Worm (Caenorhabditis elegans) whole organism, L2 larva: ENCODE data around the gene npr-7.

Experiments used
- ZK546.5 ChIP-seq: sonication (generic microtip); optimal IDR thresholded peaks from 2 replicates; lab custom pipeline; 2017; ENCODE audit warnings: missing biosample characterization, missing genetic modification characterization
- alr-1 ChIP-seq: fragments of 150-350 bp; optimal IDR thresholded peaks from 2 replicates; lab custom pipeline; 2014; ENCODE audit warnings: missing biosample characterization, missing genetic modification characterization
- ama-1 ChIP-seq: fragments of 150-350 bp; optimal IDR thresholded peaks from 2 replicates; lab custom pipeline; 2018; ENCODE audit warnings: inconsistent platforms
- ceh-82 ChIP-seq: fragments of 150-350 bp; optimal IDR thresholded peaks from 2 replicates; lab custom pipeline; 2014; ENCODE audit warnings: missing biosample characterization, missing genetic modification characterization
- dmd-4 ChIP-seq: sonication (generic microtip); optimal IDR thresholded peaks from 2 replicates; lab custom pipeline; 2017; ENCODE audit warnings: missing biosample characterization, missing genetic modification characterization
- egl-27 ChIP-seq: sonication (generic microtip); optimal IDR thresholded peaks from 3 replicates; lab custom pipeline; 2017; ENCODE audit warnings: missing biosample characterization, missing genetic modification reagents, missing genetic modification characterization
- lin-11 ChIP-seq: fragments of 150-350 bp; sonication (generic microtip); optimal IDR thresholded peaks from 2 replicates; lab custom pipeline; 2014; ENCODE audit warnings: missing biosample characterization, missing genetic modification characterization, inconsistent platforms, mixed read lengths
- lin-13 ChIP-seq: fragments of 150-350 bp; optimal IDR thresholded peaks from 2 replicates; lab custom pipeline; 2014; ENCODE audit warnings: missing biosample characterization, missing genetic modification reagents, missing genetic modification characterization
- lin-39 ChIP-seq: fragments of 150-350 bp; optimal IDR thresholded peaks from 2 replicates; lab custom pipeline; 2014; ENCODE audit warnings: missing biosample characterization, missing genetic modification reagents, missing genetic modification characterization
- skn-1 ChIP-seq: sonication (generic microtip); optimal IDR thresholded peaks from 2 replicates; lab custom pipeline; 2017; ENCODE audit warnings: missing biosample characterization, missing genetic modification characterization
- snpc-4 ChIP-seq: fragments of 150-350 bp; optimal IDR thresholded peaks from 2 replicates; lab custom pipeline; 2014; ENCODE audit warnings: missing biosample characterization, missing genetic modification characterization
- zag-1 ChIP-seq: fragments of 150-350 bp; optimal IDR thresholded peaks from 2 replicates; lab custom pipeline; 2014; ENCODE audit warnings: missing biosample characterization, missing genetic modification characterization
- ztf-11 ChIP-seq: sonication (generic microtip); optimal IDR thresholded peaks from 2 replicates; lab custom pipeline; 2017; ENCODE audit warnings: missing biosample characterization, missing genetic modification characterization

DNA sequence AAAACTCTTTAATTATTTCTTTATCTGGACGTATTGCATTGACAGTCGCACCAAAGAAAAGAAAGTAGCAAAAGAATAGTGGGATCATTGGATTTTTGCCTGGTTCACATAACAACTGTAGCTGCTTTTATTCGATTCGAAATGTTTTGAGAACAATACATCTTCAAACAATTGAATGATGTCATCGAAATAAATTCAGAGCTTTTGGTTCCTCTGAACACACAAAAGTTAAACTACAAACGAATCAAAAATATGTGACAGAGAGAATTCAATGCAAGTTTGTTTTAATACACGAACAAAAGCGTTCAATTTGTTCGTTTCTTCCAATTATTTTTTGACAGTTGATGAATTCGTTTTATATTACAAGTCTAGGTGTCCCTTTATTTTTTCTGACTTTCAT, 7.8 kb downstream of the npr-7 start, which contains the start of gene H29C22.1:
- TF ChIP-seq egl-27 (tag; lab: Kevin White, UChicago) (no peak), alr-1 (tag; lab: Kevin White, UChicago) (no peak), skn-1 (tag; lab: Kevin White, UChicago) (no peak), ztf-11 (tag; lab: Kevin White, UChicago) (no peak), lin-39 (tag; lab: Kevin White, UChicago) (no peak), dmd-4 (no peak), lin-13 (GFP tag; lab: Kevin White, UChicago) (no peak), zag-1 (tag; lab: Kevin White, UChicago) (no peak), lin-11 (tag; lab: Kevin White, UChicago) (no peak), ama-1 (lab: Kevin White, UChicago) (no peak), ZK546.5 (tag; lab: Kevin White, UChicago) (no peak), snpc-4 (tag; lab: Kevin White, UChicago) (no peak), ceh-82 (tag; lab: Kevin White, UChicago) (no peak)
